Fruit fly (Drosophila melanogaster): ENCODE measurements around the gene Rab3-GAP.

DNA sequence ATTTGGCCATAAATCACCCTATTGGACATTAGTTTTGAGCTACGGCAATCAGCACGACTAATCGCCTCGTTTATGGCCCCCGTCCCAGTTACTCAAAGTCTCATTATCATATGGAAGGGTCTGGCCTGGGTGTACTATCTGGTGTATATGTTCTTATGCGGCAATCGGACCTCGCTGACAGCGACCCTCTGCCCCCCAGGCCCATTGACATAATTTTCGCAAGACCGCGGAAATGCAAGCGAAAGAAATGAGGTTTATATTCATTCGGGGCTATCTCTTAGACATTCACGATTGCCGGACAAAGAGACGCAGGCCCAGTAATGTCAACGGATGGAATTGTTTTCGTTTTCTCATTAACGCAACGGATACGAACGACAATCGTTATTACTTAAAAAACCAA, 34.2 kb downstream of the Rab3-GAP start:
- TF ChIP-seq D1 (tag; optimal IDR thresholded peaks at IDR 0.05) (no peak), CG34367 (tag; optimal IDR thresholded peaks at IDR 0.05) (no peak), Ets98B (GFP tag; IDR thresholded peaks at IDR 0.05) (no peak), EcR (GFP tag; optimal IDR thresholded peaks at IDR 0.05) (peak; percentile 58), CG17806 (tag; optimal IDR thresholded peaks at IDR 0.05) (no peak), CG8301 (tag; optimal IDR thresholded peaks at IDR 0.05) (no peak)
